Worm (Caenorhabditis elegans): ENCODE results near the gene chil-2.
A peak's percentile ranks its signal among the peaks of the same experiment; 100 is the strongest.

The chil-2 gene

DNA sequence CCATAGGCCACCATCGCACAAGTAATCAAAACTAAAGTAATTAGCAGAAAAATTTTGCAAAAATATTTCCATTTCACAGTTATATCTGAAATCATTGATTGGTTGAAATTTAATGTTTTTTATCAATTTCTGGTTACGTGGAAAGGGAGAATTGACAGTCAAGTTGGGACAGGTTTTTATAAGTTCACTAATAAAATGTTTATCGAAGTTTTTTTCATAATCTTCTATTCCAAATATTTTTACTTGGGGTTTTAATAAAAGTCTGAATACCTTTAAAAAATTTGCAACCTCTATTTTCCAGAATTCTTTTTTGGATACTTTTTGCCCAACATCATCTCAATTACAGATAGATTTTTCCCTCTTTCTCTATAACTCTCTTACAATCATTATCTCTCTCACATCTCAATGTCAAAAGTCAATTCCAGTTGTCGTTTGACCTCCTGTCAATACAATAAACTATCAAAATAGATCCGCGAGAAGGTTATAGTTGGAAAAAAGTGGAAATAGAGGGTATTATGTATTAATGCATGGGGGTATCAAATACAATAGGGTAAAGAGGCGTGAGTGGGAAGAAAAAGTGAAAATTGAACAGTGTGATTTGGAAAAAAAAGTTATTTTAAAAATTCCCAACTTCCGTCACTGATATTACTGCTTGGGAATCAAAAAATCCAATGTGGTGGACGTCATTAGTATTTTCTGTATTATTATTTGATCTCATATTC is at the start of gene chil-2, which contains the start of gene ctsa-3.2:
TSS of gene chil-2 (minus strand) at position 101 of the 722 bp plus-strand sequence.
TSS of gene ctsa-3.2 (plus strand) at position 672 of the 722 bp plus-strand sequence.
- TF ChIP-seq vab-15 (tag; optimal IDR thresholded peaks at IDR 0.05) (no peak), nhr-47 (tag; optimal IDR thresholded peaks at IDR 0.05) (no peak), ztf-11 (tag; optimal IDR thresholded peaks at IDR 0.05) (no peak)

DNA sequence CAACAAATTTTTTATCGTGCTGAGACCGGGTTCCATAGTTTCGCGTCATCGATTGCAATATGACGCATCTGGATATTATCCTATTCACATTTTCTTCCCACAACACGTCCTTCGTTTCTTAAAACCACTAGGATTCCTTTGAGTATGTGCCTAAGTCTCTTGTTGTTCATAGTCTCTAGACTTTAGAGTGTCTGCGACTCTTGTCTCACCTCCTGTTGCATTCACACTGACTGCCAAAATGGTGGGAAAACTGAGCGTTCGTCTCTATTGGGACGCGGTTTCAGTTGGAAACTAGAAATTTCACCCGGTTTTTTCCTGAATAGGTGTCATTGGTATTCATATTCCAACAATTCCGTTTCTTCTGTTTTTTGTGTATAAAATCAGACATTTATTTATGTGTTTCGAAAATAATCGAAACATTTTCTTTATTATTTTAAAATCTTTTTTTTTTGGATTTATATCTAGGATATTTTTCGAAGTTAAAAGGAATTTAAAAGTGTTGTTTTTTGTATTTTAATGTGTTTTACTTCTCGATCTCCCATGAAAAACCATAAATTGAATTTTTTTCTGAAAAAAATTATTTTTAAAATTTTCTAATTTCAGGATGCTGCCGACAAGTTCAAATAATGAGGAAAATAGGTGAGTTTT is 47.3 kb upstream of the chil-2 start, which contains the start of gene C05C10.2:
TSS of gene C05C10.2 (plus strand) at position 598 of the 648 bp plus-strand sequence.
- TF ChIP-seq efl-1 (optimal IDR thresholded peaks at IDR 0.05) (peak in 1 of 2 experiments; percentile 44), efl-1 (GFP tag; optimal IDR thresholded peaks at IDR 0.05 in 1 of 2) (peak in 1 of 2 experiments; percentile 27), blmp-1 (tag; optimal IDR thresholded peaks at IDR 0.05) (peak; percentile 28), nhr-11 (tag; optimal IDR thresholded peaks at IDR 0.05) (no peak), mep-1 (tag; optimal IDR thresholded peaks at IDR 0.05) (peak; percentile 5), lin-35 (GFP tag; optimal IDR thresholded peaks at IDR 0.05) (peak in 1 of 2 experiments; percentile 11)

DNA sequence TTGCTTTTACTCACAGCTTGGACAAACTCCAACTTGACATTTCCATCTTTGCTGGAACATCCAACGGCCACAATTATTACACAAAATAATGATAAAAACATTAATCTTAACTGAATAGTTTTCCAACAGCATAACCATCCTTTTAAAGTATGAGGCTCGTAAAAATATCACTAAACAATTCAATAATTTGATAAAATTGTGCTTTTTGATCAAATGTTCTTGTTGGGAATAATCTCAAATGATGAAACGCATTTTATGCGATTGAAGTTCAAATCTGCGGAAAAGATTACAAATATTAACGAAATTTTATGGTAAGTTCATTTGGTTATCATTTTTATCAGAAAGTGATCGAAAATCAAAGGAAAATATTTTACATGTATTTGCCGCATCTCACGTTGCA is 46.1 kb upstream of the chil-2 start, which contains the start of gene pho-10:
TSS of gene pho-10 (minus strand) at position 101 of the 400 bp plus-strand sequence.
- TF ChIP-seq nhr-85 (tag), result no peak
- no peak for TF ChIP-seq irx-1 (tag; optimal IDR thresholded peaks at IDR 0.05)
- TF ChIP-seq nhr-47 (tag; optimal IDR thresholded peaks at IDR 0.05), result no peak
- TF ChIP-seq sup-37 (GFP tag; optimal IDR thresholded peaks at IDR 0.05), result no peak
- TF ChIP-seq elt-2 (tag; optimal IDR thresholded peaks at IDR 0.05), result no peak
- no peak for TF ChIP-seq hlh-17 (GFP tag; optimal IDR thresholded peaks at IDR 0.05; ENCODE audit: borderline replicate concordance)
- TF ChIP-seq vab-15 (tag; optimal IDR thresholded peaks at IDR 0.05), result no peak
- no peak for TF ChIP-seq sptf-1 (tag; optimal IDR thresholded peaks at IDR 0.05)
- TF ChIP-seq efl-3 (GFP tag; optimal IDR thresholded peaks at IDR 0.05), result no peak
- no peak for TF ChIP-seq lin-13 (GFP tag; optimal IDR thresholded peaks at IDR 0.05)

DNA sequence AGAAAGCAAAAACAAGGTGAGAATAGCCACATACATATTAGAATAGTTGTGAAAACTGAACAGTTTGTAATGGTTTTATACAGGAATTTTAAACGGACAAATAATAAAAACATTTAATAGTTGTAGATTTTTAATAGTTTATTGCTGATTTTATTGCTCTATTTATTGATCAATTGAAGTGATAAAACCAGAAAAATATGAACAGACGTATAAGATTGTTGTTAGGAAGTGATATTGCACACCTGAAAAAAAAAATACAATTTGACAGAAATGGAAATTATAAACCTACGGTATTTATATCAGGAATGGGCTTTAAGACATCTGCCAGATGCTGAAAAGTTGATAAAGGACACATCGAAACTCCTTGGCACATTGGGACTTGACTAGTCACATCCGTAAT is 43.5 kb upstream of the chil-2 start, which contains the start of gene C05C10.8:
TSS of gene C05C10.8 (minus strand) at position 101 of the 400 bp plus-strand sequence.
- no peak for TF ChIP-seq lin-15B (tag; optimal IDR thresholded peaks at IDR 0.05)
- no peak for TF ChIP-seq efl-1 (optimal IDR thresholded peaks at IDR 0.05)
- peak in 1 of 2 experiments; percentile 32 for TF ChIP-seq efl-1 (GFP tag; optimal IDR thresholded peaks at IDR 0.05 in 1 of 2)

DNA sequence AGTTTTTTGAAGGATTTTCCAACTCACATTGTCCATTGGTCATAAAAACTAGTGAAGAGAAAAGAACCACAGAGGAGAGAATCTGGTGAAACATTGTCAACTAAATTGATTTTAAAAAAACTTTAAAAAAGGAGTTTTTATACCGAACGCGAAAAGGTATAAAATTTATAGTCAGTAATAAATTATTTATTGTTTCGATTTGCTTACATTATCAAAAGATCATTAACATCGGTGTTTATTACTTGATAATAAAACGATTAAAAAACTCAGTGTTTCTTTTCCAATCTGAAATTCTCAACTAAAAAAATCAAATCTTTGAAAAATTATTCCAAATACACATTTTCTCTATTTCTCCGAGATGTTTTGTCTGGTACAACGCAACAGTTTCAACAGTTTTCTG is 41.8 kb upstream of the chil-2 start, which contains the start of gene F26C11.4:
TSS of gene F26C11.4 (minus strand) at position 101 of the 400 bp plus-strand sequence.
- TF ChIP-seq ztf-4 (tag; optimal IDR thresholded peaks at IDR 0.05), result no peak
- no peak for TF ChIP-seq vab-15 (tag; optimal IDR thresholded peaks at IDR 0.05)
- TF ChIP-seq pax-3 (tag; optimal IDR thresholded peaks at IDR 0.05), result no peak
- TF ChIP-seq fkh-4 (tag; optimal IDR thresholded peaks at IDR 0.05; ENCODE audit: borderline replicate concordance), result no peak
- no peak for TF ChIP-seq nhr-71 (tag; optimal IDR thresholded peaks at IDR 0.05)
- TF ChIP-seq skn-1 (tag; optimal IDR thresholded peaks at IDR 0.05), result no peak
- TF ChIP-seq egl-27 (tag; optimal IDR thresholded peaks at IDR 0.05), result no peak
- TF ChIP-seq lin-14 (GFP tag; optimal IDR thresholded peaks at IDR 0.05), result no peak
- TF ChIP-seq alr-1 (tag; optimal IDR thresholded peaks at IDR 0.05; ENCODE audit: borderline replicate concordance), result no peak
- no peak for TF ChIP-seq unc-30 (tag; optimal IDR thresholded peaks at IDR 0.05)
- no peak for TF ChIP-seq efl-3 (GFP tag; optimal IDR thresholded peaks at IDR 0.05)
- no peak for TF ChIP-seq elt-3 (tag; optimal IDR thresholded peaks at IDR 0.05)
- TF ChIP-seq nhr-237 (tag; optimal IDR thresholded peaks at IDR 0.05), result no peak
- no peak for TF ChIP-seq dsc-1 (tag; optimal IDR thresholded peaks at IDR 0.05)
- TF ChIP-seq unc-86 (tag; optimal IDR thresholded peaks at IDR 0.05), result no peak
- no peak for TF ChIP-seq lin-13 (GFP tag; optimal IDR thresholded peaks at IDR 0.05)
